Worm (Caenorhabditis elegans): ENCODE measurements around the gene F15H10.7.

F15H10.7 gene

ce11 chrV:10440723-10441122 is 34.5 kb upstream of the F15H10.7 start, which contains the start of gene snf-10:
Gene snf-10, minus strand, starts transcription at chrV:10440823.
- TF ChIP-seq lin-15B (tag; optimal IDR thresholded peaks at IDR 0.05) (no peak), sptf-1 (tag; optimal IDR thresholded peaks at IDR 0.05) (no peak), nhr-237 (tag; optimal IDR thresholded peaks at IDR 0.05) (no peak), hlh-4 (tag; optimal IDR thresholded peaks at IDR 0.05) (no peak), C34B4.2 (tag; optimal IDR thresholded peaks at IDR 0.05) (no peak), hpl-2 (GFP tag; optimal IDR thresholded peaks at IDR 0.05) (no peak), nhr-11 (tag; optimal IDR thresholded peaks at IDR 0.05) (no peak), ces-1 (GFP tag; optimal IDR thresholded peaks at IDR 0.05) (no peak)

ce11 chrV:10436612-10437011 is 30.4 kb upstream of the F15H10.7 start, which contains the start of gene set-22:
Gene set-22, plus strand, starts transcription at chrV:10436912.
- TF ChIP-seq nhr-71 (tag; optimal IDR thresholded peaks at IDR 0.05) (no peak), sup-37 (GFP tag; optimal IDR thresholded peaks at IDR 0.05) (no peak), ama-1 (optimal IDR thresholded peaks at IDR 0.05) (no peak), unc-30 (tag; optimal IDR thresholded peaks at IDR 0.05) (no peak), rnt-1 (tag; optimal IDR thresholded peaks at IDR 0.05) (no peak), fkh-4 (tag; optimal IDR thresholded peaks at IDR 0.05; ENCODE audit: borderline replicate concordance) (no peak), unc-98 (GFP tag; IDR thresholded peaks at IDR 0.05) (no peak), lin-39 (tag; optimal IDR thresholded peaks at IDR 0.05) (no peak), ceh-63 (GFP tag; optimal IDR thresholded peaks at IDR 0.05) (no peak), ceh-88 (GFP tag; IDR thresholded peaks at IDR 0.05) (no peak), tbx-2 (tag; optimal IDR thresholded peaks at IDR 0.05) (no peak), hlh-4 (tag; optimal IDR thresholded peaks at IDR 0.05) (no peak), ztf-11 (tag; optimal IDR thresholded peaks at IDR 0.05) (no peak), nhr-12 (tag; optimal IDR thresholded peaks at IDR 0.05) (no peak), ces-1 (GFP tag; optimal IDR thresholded peaks at IDR 0.05) (no peak)

DNA sequence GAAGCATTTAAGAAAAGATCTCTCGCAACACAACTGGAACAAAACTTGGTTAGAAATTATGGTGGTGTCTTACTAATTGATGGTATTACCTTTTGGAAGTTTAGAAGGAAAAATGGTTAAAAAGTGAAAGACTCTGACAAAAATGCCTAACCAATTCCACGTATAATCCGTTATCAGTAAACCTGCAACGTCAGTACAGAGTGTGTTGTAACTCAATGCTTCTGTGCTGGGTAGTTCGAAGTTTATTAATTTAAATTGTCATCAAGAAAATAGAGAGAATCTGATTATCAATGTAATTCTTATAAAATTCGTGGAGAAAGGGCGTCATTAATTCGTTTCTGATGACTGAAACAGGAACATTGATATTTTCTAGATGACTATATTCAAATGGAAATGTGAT is 29.0 kb upstream of the F15H10.7 start:
- no peak for TF ChIP-seq fkh-10 (GFP tag; optimal IDR thresholded peaks at IDR 0.05)
- TF ChIP-seq unc-62 (GFP tag; optimal IDR thresholded peaks at IDR 0.05), result no peak
- no peak for TF ChIP-seq mep-1 (tag; optimal IDR thresholded peaks at IDR 0.05)
- no peak for TF ChIP-seq nhr-90 (tag; optimal IDR thresholded peaks at IDR 0.05; ENCODE audit: poor library complexity)
- no peak for TF ChIP-seq isw-1 (GFP tag; IDR thresholded peaks at IDR 0.05)
- TF ChIP-seq Y116A8C.19 (tag; optimal IDR thresholded peaks at IDR 0.05; ENCODE audit: borderline replicate concordance), result no peak

DNA sequence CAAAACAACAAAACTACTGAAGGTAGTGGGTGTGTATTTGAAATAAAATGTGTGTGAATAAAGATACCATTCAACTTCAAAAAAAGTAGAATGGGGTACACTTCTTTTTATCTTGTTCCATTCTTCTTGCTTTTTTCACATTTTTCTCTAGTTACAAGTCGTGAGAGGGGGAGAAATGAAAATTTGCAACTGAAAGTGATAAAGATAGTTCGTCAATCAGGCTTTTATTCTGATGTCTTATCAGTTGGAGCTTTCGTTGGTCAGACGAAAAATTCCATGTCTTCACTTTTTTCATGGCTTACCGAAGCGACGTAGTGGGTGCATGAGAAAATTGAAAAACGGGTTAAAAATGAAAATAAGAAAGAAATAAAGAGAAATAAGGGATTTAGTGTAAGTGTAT is 27.5 kb upstream of the F15H10.7 start, which contains the start of gene Y32F6A.4:
Y32F6A.4 (minus strand) TSS at position 347 of the 400 bp plus-strand sequence.
- TF ChIP-seq snu-23 (GFP tag; optimal IDR thresholded peaks at IDR 0.05) (no peak), nhr-28 (tag; optimal IDR thresholded peaks at IDR 0.05) (no peak), elt-2 (tag; optimal IDR thresholded peaks at IDR 0.05) (peak; percentile 51), egl-13 (tag; optimal IDR thresholded peaks at IDR 0.05) (no peak), lin-14 (GFP tag; optimal IDR thresholded peaks at IDR 0.05) (no peak)

DNA sequence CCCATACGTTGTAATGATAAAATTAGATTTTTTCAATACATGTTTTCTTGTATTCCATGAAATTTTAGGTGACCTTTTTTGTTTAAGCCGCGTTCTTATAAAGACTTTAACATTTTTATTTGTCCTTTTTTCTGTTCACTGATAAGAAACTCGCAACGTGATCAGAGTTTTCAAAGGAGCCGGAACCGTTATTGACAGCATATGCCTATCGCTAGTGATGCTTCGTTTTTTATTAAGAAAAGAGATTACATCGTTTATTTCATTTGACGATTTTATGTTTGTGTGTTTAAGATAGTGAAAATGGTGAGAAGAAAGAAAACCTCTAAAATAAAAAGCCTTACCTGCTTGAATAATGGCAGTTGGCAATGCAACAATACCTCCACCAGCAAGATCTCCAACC is 26.4 kb upstream of the F15H10.7 start:
- TF ChIP-seq pqm-1 (tag; optimal IDR thresholded peaks at IDR 0.05) (peak; percentile 28), lsy-2 (tag; optimal IDR thresholded peaks at IDR 0.05) (peak in 1 of 2 experiments; percentile 4), nhr-85 (tag) (no peak), lin-35 (GFP tag; optimal IDR thresholded peaks at IDR 0.05) (peak in 1 of 2 experiments; percentile 7), lin-14 (GFP tag; optimal IDR thresholded peaks at IDR 0.05) (peak; percentile 20), elt-2 (tag; optimal IDR thresholded peaks at IDR 0.05) (peak; percentile 92), efl-3 (GFP tag; optimal IDR thresholded peaks at IDR 0.05) (no peak)

Data from whole organism, L1 larva.